Worm (Caenorhabditis elegans) whole organism, mixed stage, embryonic: ENCODE data around the gene srh-28.

Source experiments
- blmp-1 ChIP-seq: fragments of 150-350 bp; optimal IDR thresholded peaks from 2 replicates; lab custom pipeline; 2014; ENCODE audit warnings: missing biosample characterization, missing genetic modification characterization
- lin-13 ChIP-seq: fragments of 150-350 bp; optimal IDR thresholded peaks from 2 replicates; lab custom pipeline; 2014; ENCODE audit warnings: missing biosample characterization, missing genetic modification characterization
- mep-1 ChIP-seq: fragments of 150-350 bp; optimal IDR thresholded peaks from 2 replicates; lab custom pipeline; 2017; ENCODE audit warnings: missing biosample characterization, missing genetic modification reagents, missing genetic modification characterization, inconsistent platforms
- nhr-12 ChIP-seq: fragments of 150-350 bp; optimal IDR thresholded peaks from 2 replicates; lab custom pipeline; 2014; ENCODE audit warnings: missing biosample characterization, missing genetic modification characterization
- snpc-4 ChIP-seq: fragments of 150-350 bp; optimal IDR thresholded peaks from 2 replicates; lab custom pipeline; 2014; ENCODE audit warnings: missing biosample characterization, missing genetic modification characterization
- unc-62 ChIP-seq: fragments of 150-350 bp; optimal IDR thresholded peaks from 2 replicates; lab custom pipeline; 2014; ENCODE audit warnings: missing biosample characterization, missing genetic modification reagents, missing genetic modification characterization
- ztf-11 ChIP-seq: fragments of 150-350 bp; optimal IDR thresholded peaks from 2 replicates; lab custom pipeline; 2014; ENCODE audit warnings: missing biosample characterization, missing genetic modification characterization

- TF ChIP-seq snpc-4 (tag; lab: Kevin White, UChicago) (no peak), nhr-12 (tag; lab: Kevin White, UChicago) (no peak), blmp-1 (tag; lab: Kevin White, UChicago) (no peak), lin-13 (no peak), unc-62 (GFP tag; lab: Kevin White, UChicago) (no peak), ztf-11 (no peak), mep-1 (no peak)
Measured at ce11 chrV:6780166-6780565, 4.6 kb upstream of the srh-28 start, which contains the start of gene ZC404.15.
